Worm (Caenorhabditis elegans) whole organism, young adult: Measurements from ENCODE around the gene B0252.5.

Experiments used
- B0261.1 ChIP-seq: sonication (generic microtip); optimal IDR thresholded peaks from 2 replicates; lab custom pipeline; 2016; ENCODE audit warnings: mild to moderate bottlenecking, missing genetic modification characterization, moderate library complexity, missing compliant biosample characterization
- C06A6.2 ChIP-seq: fragments of 200-800 bp; sonication (Bioruptor generic); conservative IDR thresholded peaks from 2 replicates; pipeline ENCODE4 v1.3.6; 2022; ENCODE audit warnings: missing genetic modification characterization, missing compliant biosample characterization
- F22D6.2 ChIP-seq: sonication (generic microtip); optimal IDR thresholded peaks from 2 replicates; lab custom pipeline; 2016; ENCODE audit warnings: mild to moderate bottlenecking, missing genetic modification characterization, missing compliant biosample characterization
- F33H1.4 ChIP-seq: fragments of 200-800 bp; sonication (Bioruptor generic); IDR thresholded peaks from 2 replicates; pipeline ENCODE4 v1.3.6; 2022; ENCODE audit warnings: missing genetic modification reagents, missing genetic modification characterization, missing compliant biosample characterization
- F55B11.4 ChIP-seq: sonication (generic microtip); optimal IDR thresholded peaks from 2 replicates; lab custom pipeline; 2016; ENCODE audit warnings: missing compliant biosample characterization, missing genetic modification characterization, borderline replicate concordance; ENCODE audit not compliant: insufficient read depth
- K12H6.12 ChIP-seq: fragments of 200-800 bp; sonication (Bioruptor generic); optimal IDR thresholded peaks from 2 replicates; lab custom pipeline; 2018; ENCODE audit warnings: mild to moderate bottlenecking, missing genetic modification characterization, missing compliant biosample characterization
- T07F8.4 ChIP-seq: sonication (generic microtip); optimal IDR thresholded peaks from 2 replicates; lab custom pipeline; 2016; ENCODE audit warnings: mild to moderate bottlenecking, missing genetic modification characterization, moderate library complexity, missing compliant biosample characterization
- T26A5.8 ChIP-seq: sonication (generic microtip); optimal IDR thresholded peaks from 2 replicates; lab custom pipeline; 2016; ENCODE audit warnings: missing genetic modification characterization, missing compliant biosample characterization
- Y79H2A.3 ChIP-seq: fragments of 200-800 bp; sonication (Bioruptor generic); conservative IDR thresholded peaks from 2 replicates; pipeline ENCODE4 v1.3.6; 2022; ENCODE audit warnings: missing genetic modification reagents, missing genetic modification characterization, missing compliant biosample characterization
- ZK185.1 ChIP-seq: sonication (generic microtip); optimal IDR thresholded peaks from 2 replicates; lab custom pipeline; 2016; ENCODE audit warnings: mild to moderate bottlenecking, missing genetic modification characterization, missing compliant biosample characterization; ENCODE audit not compliant: poor library complexity, severe bottlenecking
- akir-1 ChIP-seq: fragments of 200-800 bp; sonication (Bioruptor generic); optimal IDR thresholded peaks from 2 replicates; lab custom pipeline; 2018; ENCODE audit warnings: mild to moderate bottlenecking, missing genetic modification characterization, moderate library complexity, missing compliant biosample characterization
- aptf-2 ChIP-seq: fragments of 200-800 bp; sonication (Bioruptor generic); conservative IDR thresholded peaks from 2 replicates; pipeline ENCODE4 v1.3.6; 2022; ENCODE audit warnings: missing genetic modification reagents, missing genetic modification characterization, missing compliant biosample characterization
- athp-1 ChIP-seq: sonication (generic microtip); optimal IDR thresholded peaks from 2 replicates; lab custom pipeline; 2017; ENCODE audit warnings: mild to moderate bottlenecking, missing genetic modification characterization, missing compliant biosample characterization
- cebp-2 ChIP-seq: fragments of 200-800 bp; sonication (Bioruptor generic); IDR thresholded peaks from 2 replicates; pipeline ENCODE4 v1.3.6; 2022; ENCODE audit warnings: missing genetic modification characterization, missing compliant biosample characterization
- ceh-27 ChIP-seq: fragments of 200-800 bp; sonication (Bioruptor generic); optimal IDR thresholded peaks from 2 replicates; lab custom pipeline; 2018; ENCODE audit warnings: mild to moderate bottlenecking, missing genetic modification characterization, moderate library complexity, missing compliant biosample characterization
- ceh-40 ChIP-seq: fragments of 200-800 bp; sonication (Bioruptor generic); IDR thresholded peaks from 2 replicates; pipeline ENCODE4 v1.3.6; 2022; ENCODE audit warnings: missing genetic modification characterization, missing compliant biosample characterization
- ceh-58 ChIP-seq: fragments of 200-800 bp; sonication (Bioruptor generic); IDR thresholded peaks from 2 replicates; pipeline ENCODE4 v1.3.6; 2022; ENCODE audit warnings: missing genetic modification characterization, missing compliant biosample characterization
- ceh-91 ChIP-seq: fragments of 200-800 bp; sonication (Bioruptor generic); IDR thresholded peaks from 2 replicates; pipeline ENCODE4 v1.3.6; 2022; ENCODE audit warnings: missing genetic modification reagents, missing genetic modification characterization, missing compliant biosample characterization
- efl-1 ChIP-seq: fragments of 150-350 bp; optimal IDR thresholded peaks from 2 replicates; lab custom pipeline; 2014; ENCODE audit warnings: missing biosample characterization, missing genetic modification reagents, missing genetic modification characterization
- egl-18 ChIP-seq: fragments of 200-800 bp; sonication (Bioruptor generic); IDR thresholded peaks from 2 replicates; pipeline ENCODE4 v1.3.6; 2022; ENCODE audit warnings: missing genetic modification reagents, missing genetic modification characterization, missing compliant biosample characterization
- egl-44 ChIP-seq: fragments of 200-800 bp; sonication (Bioruptor generic); IDR thresholded peaks from 2 replicates; pipeline ENCODE4 v1.3.6; 2022; ENCODE audit warnings: missing genetic modification reagents, missing genetic modification characterization, missing compliant biosample characterization
- egrh-3 ChIP-seq: fragments of 200-800 bp; sonication (Bioruptor generic); IDR thresholded peaks from 2 replicates; pipeline ENCODE4 v1.3.6; 2022; ENCODE audit warnings: missing genetic modification reagents, missing genetic modification characterization, missing compliant biosample characterization
- hmg-20 ChIP-seq: fragments of 200-800 bp; sonication (Bioruptor generic); IDR thresholded peaks from 2 replicates; pipeline ENCODE4 v1.3.6; 2022; ENCODE audit warnings: missing genetic modification reagents, missing genetic modification characterization, missing compliant biosample characterization
- hsf-1 ChIP-seq: fragments of 200-800 bp; sonication (Bioruptor generic); IDR thresholded peaks from 2 replicates; pipeline ENCODE4 v1.3.6; 2022; ENCODE audit warnings: missing genetic modification reagents, missing genetic modification characterization, missing compliant biosample characterization
- let-526 ChIP-seq: fragments of 200-800 bp; sonication (Bioruptor generic); IDR thresholded peaks from 2 replicates; pipeline ENCODE4 v1.3.6; 2022; ENCODE audit warnings: missing genetic modification reagents, missing genetic modification characterization, missing compliant biosample characterization
- lin-40 ChIP-seq: sonication (generic microtip); optimal IDR thresholded peaks from 2 replicates; lab custom pipeline; 2016; ENCODE audit warnings: missing genetic modification characterization, mild to moderate bottlenecking, missing compliant biosample characterization, missing genotype, missing genetic modification reagents
- lin-54 ChIP-seq: fragments of 200-800 bp; sonication (Bioruptor generic); optimal IDR thresholded peaks from 2 replicates; lab custom pipeline; 2018; ENCODE audit warnings: mild to moderate bottlenecking, missing genetic modification characterization, missing compliant biosample characterization
- lir-1 ChIP-seq: fragments of 200-800 bp; sonication (Bioruptor generic); conservative IDR thresholded peaks from 2 replicates; pipeline ENCODE4 v1.3.6; 2022; ENCODE audit warnings: missing genetic modification reagents, missing genetic modification characterization, missing compliant biosample characterization
- lsl-1 ChIP-seq: fragments of 200-800 bp; sonication (Bioruptor generic); optimal IDR thresholded peaks from 2 replicates; lab custom pipeline; 2018; ENCODE audit warnings: mild to moderate bottlenecking, missing genetic modification characterization, moderate library complexity, missing compliant biosample characterization
- madf-8 ChIP-seq: fragments of 200-800 bp; sonication (Bioruptor generic); conservative IDR thresholded peaks from 2 replicates; pipeline ENCODE4 v1.3.6; 2022; ENCODE audit warnings: missing genetic modification reagents, missing genetic modification characterization, missing compliant biosample characterization
- mcd-1 ChIP-seq: fragments of 200-800 bp; sonication (Bioruptor generic); IDR thresholded peaks from 2 replicates; pipeline ENCODE4 v1.3.6; 2022; ENCODE audit warnings: missing genetic modification reagents, missing genetic modification characterization, missing compliant biosample characterization
- mes-4 ChIP-seq: sonication (generic microtip); optimal IDR thresholded peaks from 2 replicates; lab custom pipeline; 2016; ENCODE audit warnings: missing genotype, missing genetic modification characterization, missing compliant biosample characterization
- nfyb-1 ChIP-seq: fragments of 200-800 bp; sonication (Bioruptor generic); IDR thresholded peaks from 2 replicates; pipeline ENCODE4 v1.3.6; 2022; ENCODE audit warnings: missing genetic modification reagents, missing genetic modification characterization, missing compliant biosample characterization
- nhr-179 ChIP-seq: sonication (generic microtip); optimal IDR thresholded peaks from 2 replicates; lab custom pipeline; 2016; ENCODE audit warnings: mild to moderate bottlenecking, missing genetic modification characterization, missing compliant biosample characterization
- nhr-80 ChIP-seq: sonication (generic microtip); optimal IDR thresholded peaks from 2 replicates; lab custom pipeline; 2016; ENCODE audit warnings: missing genetic modification characterization, missing compliant biosample characterization
- nhr-90 ChIP-seq: sonication (generic microtip); optimal IDR thresholded peaks from 2 replicates; lab custom pipeline; 2016; ENCODE audit warnings: missing genotype, mild to moderate bottlenecking, missing genetic modification characterization, missing compliant biosample characterization
- rcor-1 ChIP-seq: fragments of 200-800 bp; sonication (Bioruptor generic); IDR thresholded peaks from 2 replicates; pipeline ENCODE4 v1.3.6; 2022; ENCODE audit warnings: missing genetic modification reagents, missing genetic modification characterization, missing compliant biosample characterization
- sdz-38 ChIP-seq: sonication (generic microtip); optimal IDR thresholded peaks from 2 replicates; lab custom pipeline; 2016; ENCODE audit warnings: missing genotype, missing genetic modification characterization, missing compliant biosample characterization
- somi-1 ChIP-seq: fragments of 200-800 bp; sonication (Bioruptor generic); optimal IDR thresholded peaks from 2 replicates; lab custom pipeline; 2018; ENCODE audit warnings: mild to moderate bottlenecking, missing genetic modification characterization, missing compliant biosample characterization
- tlf-1 ChIP-seq: fragments of 200-800 bp; sonication (Bioruptor generic); optimal IDR thresholded peaks from 2 replicates; lab custom pipeline; 2018; ENCODE audit warnings: mild to moderate bottlenecking, missing genetic modification characterization, missing compliant biosample characterization
- zfh-2 ChIP-seq: fragments of 200-800 bp; sonication (Bioruptor generic); conservative IDR thresholded peaks from 2 replicates; pipeline ENCODE4 v1.3.6; 2022; ENCODE audit warnings: missing genetic modification reagents, missing genetic modification characterization, missing compliant biosample characterization
- zim-3 ChIP-seq: sonication (generic microtip); optimal IDR thresholded peaks from 2 replicates; lab custom pipeline; 2017; ENCODE audit warnings: mild to moderate bottlenecking, missing genetic modification characterization, moderate library complexity, missing compliant biosample characterization
- ztf-18 ChIP-seq: sonication (generic microtip); optimal IDR thresholded peaks from 2 replicates; lab custom pipeline; 2016; ENCODE audit warnings: missing genotype, mild to moderate bottlenecking, missing genetic modification characterization, missing compliant biosample characterization

Gene B0252.5

DNA sequence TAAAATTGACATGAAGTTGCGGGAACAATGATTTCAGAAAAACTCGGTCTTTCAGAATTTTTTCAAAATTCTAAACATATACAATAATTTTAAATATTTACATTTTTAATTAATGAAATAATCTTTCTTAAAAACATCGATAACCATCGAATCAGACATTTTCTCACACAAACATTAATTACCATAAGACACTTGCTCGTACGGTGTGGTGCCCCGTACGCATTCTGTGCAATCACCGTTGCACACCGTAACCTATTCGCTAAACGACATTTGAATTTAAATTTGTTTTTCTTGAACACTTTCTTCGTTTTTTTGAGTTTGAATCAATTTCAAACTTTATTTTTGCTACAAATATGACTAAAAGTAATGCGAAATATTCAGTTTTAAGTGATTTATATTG is 5.1 kb upstream of the B0252.5 start:
- TF ChIP-seq sdz-38 (tag; lab: Kevin White, UChicago) (no peak), zfh-2 (GFP tag; lab: Robert Waterston, UW) (no peak), efl-1 (GFP tag; lab: Kevin White, UChicago) (no peak), lsl-1 (peak; percentile 89), ZK185.1 (tag; lab: Kevin White, UChicago) (no peak), athp-1 (tag; lab: Kevin White, UChicago) (peak; percentile 90), zim-3 (tag; lab: Kevin White, UChicago) (no peak), C06A6.2 (GFP tag; lab: Robert Waterston, UW) (no peak), egrh-3 (GFP tag; lab: Robert Waterston, UW) (no peak), ceh-91 (GFP tag; lab: Robert Waterston, UW) (0 out of 2 replicates have a peak, but pooled peaks have one; percentile 29), F33H1.4 (GFP tag; lab: Robert Waterston, UW) (peak; percentile 20; the same call in 1 of the 2 replicates), madf-8 (GFP tag; lab: Robert Waterston, UW) (0 out of 2 replicates have a peak, but pooled peaks have one; percentile 7), nhr-179 (tag; lab: Kevin White, UChicago) (no peak), Y79H2A.3 (no peak), F55B11.4 (tag; lab: Kevin White, UChicago) (no peak), F22D6.2 (tag; lab: Kevin White, UChicago) (no peak), nfyb-1 (no peak), hsf-1 (GFP tag; lab: Robert Waterston, UW) (no peak)

ce11 chrII:6919363-6919851 is 729 bp upstream of the B0252.5 start, which contains the start of gene B0252.1:
TSS of gene B0252.1 (plus strand) at chrII:6919680.
- no peak for TF ChIP-seq hmg-20 (GFP tag; lab: Robert Waterston, UW)
- no peak for TF ChIP-seq mes-4
- peak; percentile 77 for TF ChIP-seq nhr-80 (tag; lab: Kevin White, UChicago)

- TF ChIP-seq ceh-27 (GFP tag; lab: Kevin White, UChicago) (no peak), B0261.1 (tag; lab: Kevin White, UChicago) (no peak), cebp-2 (no peak), egl-18 (no peak), tlf-1 (no peak)
Observed at ce11 chrII:6917710-6918109, 968 bp downstream of the B0252.5 start, which contains the start of gene B0252.11. TSS of gene B0252.11 (minus strand) at chrII:6917810.

DNA sequence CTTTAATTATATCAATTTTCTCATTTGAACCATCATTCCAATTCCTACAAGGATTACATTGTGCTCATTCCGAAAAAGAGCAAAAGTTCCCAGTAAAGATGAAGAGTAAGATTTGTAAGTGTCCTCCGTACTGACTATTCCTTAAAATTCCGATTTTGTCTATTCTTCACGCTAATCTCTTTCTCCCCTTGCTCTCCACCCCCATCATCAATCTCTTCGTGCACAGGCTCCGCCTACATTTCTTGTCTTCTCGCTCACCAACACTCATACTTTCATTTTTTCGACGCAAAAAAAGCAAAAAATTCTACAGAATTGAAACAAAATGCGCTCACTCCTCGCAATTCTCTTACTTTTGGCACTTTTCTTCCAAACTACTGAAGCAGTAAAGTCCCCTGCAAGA is 2.8 kb downstream of the B0252.5 start, which contains the start of gene B0252.8:
Gene B0252.8, plus strand, starts transcription at position 292 of the 400 bp plus-strand sequence.
- TF ChIP-seq T07F8.4 (tag; lab: Kevin White, UChicago) = no peak
- no peak for TF ChIP-seq ztf-18 (tag; lab: Kevin White, UChicago)

ce11 chrII:6913309-6913708 is 5.4 kb downstream of the B0252.5 start, which contains the start of gene cyn-10:
TSS of gene cyn-10 (minus strand) at chrII:6913365.
- TF ChIP-seq mcd-1 (GFP tag; lab: Robert Waterston, UW) (peak; percentile 84), let-526 (GFP tag; lab: Robert Waterston, UW) (peak; percentile 86; the same call in 1 of the 2 replicates), lir-1 (peak; percentile 83), akir-1 (peak; percentile 20), K12H6.12 (tag; lab: Kevin White, UChicago) (peak; percentile 31), nhr-90 (tag; lab: Kevin White, UChicago) (no peak), aptf-2 (GFP tag; lab: Robert Waterston, UW) (no peak), cebp-2 (0 out of 2 replicates have a peak, but pooled peaks have one; percentile 21), ceh-91 (GFP tag; lab: Robert Waterston, UW) (peak; percentile 51), somi-1 (no peak), ceh-58 (GFP tag; lab: Robert Waterston, UW) (no peak), rcor-1 (GFP tag; lab: Robert Waterston, UW) (peak; percentile 72), T26A5.8 (tag; lab: Kevin White, UChicago) (no peak), madf-8 (GFP tag; lab: Robert Waterston, UW) (peak; percentile 68), egl-44 (GFP tag; lab: Robert Waterston, UW) (no peak), lin-40 (tag; lab: Kevin White, UChicago) (peak; percentile 53), ceh-40 (GFP tag; lab: Robert Waterston, UW) (no peak), T07F8.4 (tag; lab: Kevin White, UChicago) (no peak), lin-54 (GFP tag; lab: Kevin White, UChicago) (peak; percentile 94)
